Worm (Caenorhabditis elegans) whole organism, L3 larva: ENCODE results near the gene F40G12.9.

ENCODE experiments used
- R02D3.7 ChIP-seq: fragments of 150-350 bp; optimal IDR thresholded peaks from 2 replicates; lab custom pipeline; 2014; ENCODE audit warnings: missing biosample characterization, missing genetic modification characterization
- ZK546.5 ChIP-seq: sonication (generic microtip); optimal IDR thresholded peaks from 2 replicates; lab custom pipeline; 2017; ENCODE audit warnings: missing biosample characterization, missing genetic modification characterization
- aly-2 ChIP-seq: fragments of 150-350 bp; optimal IDR thresholded peaks from 2 replicates; lab custom pipeline; 2014; ENCODE audit warnings: missing biosample characterization, missing genetic modification characterization
- ama-1 ChIP-seq: fragments of 150-350 bp; optimal IDR thresholded peaks from 2 replicates; lab custom pipeline; 2018
- ceh-28 ChIP-seq: fragments of 150-350 bp; optimal IDR thresholded peaks from 2 replicates; lab custom pipeline; 2014; ENCODE audit warnings: missing biosample characterization, missing genetic modification reagents, missing genetic modification characterization
- ceh-9 ChIP-seq: sonication (generic microtip); optimal IDR thresholded peaks from 2 replicates; lab custom pipeline; 2018; ENCODE audit warnings: missing biosample characterization, missing genetic modification characterization
- daf-12 ChIP-seq: fragments of 150-350 bp; optimal IDR thresholded peaks from 2 replicates; lab custom pipeline; 2014; ENCODE audit warnings: missing biosample characterization, missing genetic modification reagents, missing genetic modification characterization
- egl-5 ChIP-seq: fragments of 150-350 bp; optimal IDR thresholded peaks from 2 replicates; lab custom pipeline; 2017; ENCODE audit warnings: missing biosample characterization, missing genetic modification reagents, missing genetic modification characterization, inconsistent platforms
- elt-1 ChIP-seq: fragments of 150-350 bp; optimal IDR thresholded peaks from 2 replicates; lab custom pipeline; 2014; ENCODE audit warnings: missing biosample characterization, missing genetic modification characterization
- elt-2 ChIP-seq: sonication (generic microtip); optimal IDR thresholded peaks from 2 replicates; lab custom pipeline; 2016; ENCODE audit warnings: missing genetic modification reagents, mild to moderate bottlenecking, missing genetic modification characterization, missing compliant biosample characterization
- eor-1 ChIP-seq, 2 experiments: fragments of 150-350 bp; optimal IDR thresholded peaks; 2 replicates each; lab custom pipeline; 2014 to 2018; ENCODE audit warnings: missing biosample characterization in 2 of 2, missing genetic modification characterization in 2 of 2
- fkh-10 ChIP-seq: sonication (generic microtip); optimal IDR thresholded peaks from 2 replicates; lab custom pipeline; 2017; ENCODE audit warnings: missing biosample characterization, missing genetic modification reagents, missing genetic modification characterization
- hmg-11 ChIP-seq: sonication (generic microtip); optimal IDR thresholded peaks from 2 replicates; lab custom pipeline; 2016; ENCODE audit warnings: missing genetic modification characterization, missing compliant biosample characterization
- lin-15B ChIP-seq: fragments of 150-350 bp; optimal IDR thresholded peaks from 2 replicates; lab custom pipeline; 2014; ENCODE audit warnings: missing biosample characterization, missing genetic modification characterization
- lin-39 ChIP-seq: fragments of 150-350 bp; optimal IDR thresholded peaks from 2 replicates; lab custom pipeline; 2018; ENCODE audit warnings: missing biosample characterization, missing genetic modification reagents, missing genetic modification characterization
- mdl-1 ChIP-seq: fragments of 150-350 bp; optimal IDR thresholded peaks from 2 replicates; lab custom pipeline; 2014; ENCODE audit warnings: missing biosample characterization, missing genetic modification characterization
- mml-1 ChIP-seq: fragments of 150-350 bp; sonication (generic microtip); optimal IDR thresholded peaks from 3 replicates; lab custom pipeline; 2014; ENCODE audit warnings: missing biosample characterization, missing genetic modification characterization
- nfya-1 ChIP-seq: sonication (generic microtip); optimal IDR thresholded peaks from 2 replicates; lab custom pipeline; 2017; ENCODE audit warnings: missing genetic modification characterization, mild to moderate bottlenecking, missing compliant biosample characterization, antibody characterized with exemption, moderate library complexity; ENCODE audit not compliant: insufficient read depth
- nhr-11 ChIP-seq: fragments of 150-350 bp; optimal IDR thresholded peaks from 2 replicates; lab custom pipeline; 2014; ENCODE audit warnings: missing biosample characterization, missing genetic modification characterization
- nhr-23 ChIP-seq: fragments of 150-350 bp; optimal IDR thresholded peaks from 2 replicates; lab custom pipeline; 2014; ENCODE audit warnings: missing biosample characterization, missing genetic modification reagents, missing genetic modification characterization
- nhr-25 ChIP-seq: sonication (generic microtip); optimal IDR thresholded peaks from 2 replicates; lab custom pipeline; 2017; ENCODE audit warnings: missing biosample characterization, missing genetic modification characterization
- nhr-28 ChIP-seq: fragments of 150-350 bp; optimal IDR thresholded peaks from 2 replicates; lab custom pipeline; 2014; ENCODE audit warnings: missing biosample characterization, missing genetic modification characterization
- nhr-43 ChIP-seq: sonication (generic microtip); optimal IDR thresholded peaks from 2 replicates; lab custom pipeline; 2016; ENCODE audit warnings: mild to moderate bottlenecking, missing genetic modification characterization, missing compliant biosample characterization; ENCODE audit not compliant: poor library complexity, severe bottlenecking
- nhr-76 ChIP-seq: fragments of 150-350 bp; sonication (generic microtip); optimal IDR thresholded peaks from 5 replicates; lab custom pipeline; 2014; ENCODE audit warnings: missing biosample characterization, missing genetic modification characterization
- nhr-77 ChIP-seq: fragments of 150-350 bp; optimal IDR thresholded peaks from 2 replicates; lab custom pipeline; 2014; ENCODE audit warnings: missing biosample characterization, missing genetic modification characterization
- pha-4 ChIP-seq: fragments of 150-350 bp; optimal IDR thresholded peaks from 2 replicates; lab custom pipeline; 2014; ENCODE audit warnings: missing biosample characterization, missing genetic modification reagents, missing genetic modification characterization
- pqm-1 ChIP-seq: fragments of 150-350 bp; optimal IDR thresholded peaks from 2 replicates; lab custom pipeline; 2017; ENCODE audit warnings: missing biosample characterization, missing genetic modification characterization, inconsistent platforms
- skn-1 ChIP-seq: fragments of 150-350 bp; optimal IDR thresholded peaks from 2 replicates; lab custom pipeline; 2014; ENCODE audit warnings: missing biosample characterization, missing genetic modification characterization
- snpc-4 ChIP-seq: fragments of 150-350 bp; optimal IDR thresholded peaks from 2 replicates; lab custom pipeline; 2014; ENCODE audit warnings: missing biosample characterization, missing genetic modification characterization
- tbx-2 ChIP-seq: sonication (generic microtip); optimal IDR thresholded peaks from 2 replicates; lab custom pipeline; 2016; ENCODE audit warnings: mild to moderate bottlenecking, missing genetic modification characterization, missing compliant biosample characterization
- unc-39 ChIP-seq: sonication (generic microtip); optimal IDR thresholded peaks from 4 replicates; lab custom pipeline; 2017; ENCODE audit warnings: missing biosample characterization, missing genetic modification characterization
- zag-1 ChIP-seq: fragments of 150-350 bp; optimal IDR thresholded peaks from 2 replicates; lab custom pipeline; 2014; ENCODE audit warnings: missing biosample characterization, missing genetic modification characterization
- ztf-11 ChIP-seq: fragments of 150-350 bp; optimal IDR thresholded peaks from 2 replicates; lab custom pipeline; 2014; ENCODE audit warnings: missing biosample characterization, missing genetic modification characterization
- ztf-4 ChIP-seq: fragments of 150-350 bp; optimal IDR thresholded peaks from 2 replicates; lab custom pipeline; 2014; ENCODE audit warnings: missing biosample characterization, missing genetic modification characterization

The F40G12.9 gene

ce11 chrV:14322743-14323142 lies 40.3 kb downstream of the F40G12.9 start, which contains the start of gene F47B8.3:
Gene F47B8.3 (minus strand): TSS chrV:14323003.
- TF ChIP-seq snpc-4 (tag; lab: Kevin White, UChicago): peak; percentile 17
- TF ChIP-seq nhr-23 (tag; lab: Kevin White, UChicago): peak; percentile 6
- TF ChIP-seq ama-1 (lab: Kevin White, UChicago): peak; percentile 5
- TF ChIP-seq lin-15B: peak; percentile 15
- peak; percentile 45 for TF ChIP-seq nhr-25 (tag; lab: Kevin White, UChicago)
- TF ChIP-seq mdl-1: no peak
- TF ChIP-seq hmg-11 (tag; lab: Kevin White, UChicago): peak; percentile 43
- no peak for TF ChIP-seq mml-1 (tag; lab: Kevin White, UChicago)
- TF ChIP-seq nfya-1 (tag; lab: Kevin White, UChicago): peak; percentile 69
- TF ChIP-seq skn-1 (tag; lab: Kevin White, UChicago): peak; percentile 14
- TF ChIP-seq egl-5: peak; percentile 27
- peak; percentile 63 for TF ChIP-seq pha-4 (tag; lab: Kevin White, UChicago)
- no peak for TF ChIP-seq R02D3.7
- TF ChIP-seq aly-2 (tag; lab: Kevin White, UChicago): no peak

ce11 chrV:14324502-14325467 lies 42.3 kb downstream of the F40G12.9 start, which contains the start of the genes F47B8.4 and F47B8.18:
Gene F47B8.4 (minus strand): TSS chrV:14324673.
Gene F47B8.18 (minus strand): TSS chrV:14325464.
- TF ChIP-seq tbx-2 (tag; lab: Kevin White, UChicago): no peak
- TF ChIP-seq elt-2 (tag; lab: Kevin White, UChicago): peak; percentile 69
- TF ChIP-seq nhr-11 (tag; lab: Kevin White, UChicago): no peak
- TF ChIP-seq lin-39 (tag; lab: Kevin White, UChicago): no peak
- TF ChIP-seq ceh-9: no peak
- no peak for TF ChIP-seq nhr-23 (tag; lab: Kevin White, UChicago)
- no peak for TF ChIP-seq eor-1 (tag; optimal IDR thresholded peaks at IDR 0.05; lab: Kevin White, UChicago)
- TF ChIP-seq lin-15B: no peak
- TF ChIP-seq nfya-1 (tag; lab: Kevin White, UChicago): no peak
- peak; percentile 59 for TF ChIP-seq pqm-1
- no peak for TF ChIP-seq nhr-77 (tag; lab: Kevin White, UChicago)
- TF ChIP-seq daf-12 (tag; lab: Kevin White, UChicago): no peak
- TF ChIP-seq snpc-4 (tag; lab: Kevin White, UChicago): no peak
- TF ChIP-seq pha-4 (tag; lab: Kevin White, UChicago): peak; percentile 90

ce11 chrV:14327776-14328175 lies 45.3 kb downstream of the F40G12.9 start, which contains the start of gene F47B8.5:
Gene F47B8.5 (minus strand): TSS chrV:14327876.
- no peak for TF ChIP-seq nhr-28
- no peak for TF ChIP-seq pqm-1
- TF ChIP-seq zag-1 (tag; lab: Kevin White, UChicago): no peak
- no peak for TF ChIP-seq pha-4 (tag; lab: Kevin White, UChicago)
- no peak for TF ChIP-seq nhr-76
- TF ChIP-seq fkh-10 (GFP tag; lab: Kevin White, UChicago): no peak
- TF ChIP-seq ztf-4 (tag; lab: Kevin White, UChicago): no peak
- TF ChIP-seq nhr-11 (tag; lab: Kevin White, UChicago): no peak
- TF ChIP-seq lin-15B: no peak
- TF ChIP-seq ceh-9: no peak
- TF ChIP-seq tbx-2 (tag; lab: Kevin White, UChicago): no peak
- no peak for TF ChIP-seq elt-1 (tag; lab: Kevin White, UChicago)
- TF ChIP-seq snpc-4 (tag; lab: Kevin White, UChicago): no peak
- no peak for TF ChIP-seq ZK546.5
- TF ChIP-seq aly-2 (tag; lab: Kevin White, UChicago): no peak
- no peak for TF ChIP-seq hmg-11 (tag; lab: Kevin White, UChicago)
- no peak for TF ChIP-seq nhr-77 (tag; lab: Kevin White, UChicago)
- TF ChIP-seq, all 47 proteins: peak for 0

ce11 chrV:14328806-14329205 lies 46.3 kb downstream of the F40G12.9 start, which contains the start of gene pepm-1:
Gene pepm-1 (plus strand): TSS chrV:14329106.
- TF ChIP-seq fkh-10 (GFP tag; lab: Kevin White, UChicago): no peak
- TF ChIP-seq, all 47 proteins: peak for 0

ce11 chrV:14331477-14331876 lies 49.0 kb downstream of the F40G12.9 start, which contains the start of gene F47B8.8:
Gene F47B8.8 (plus strand): TSS chrV:14331733.
- TF ChIP-seq ztf-11 (tag; lab: Kevin White, UChicago): no peak
- no peak for TF ChIP-seq nhr-43 (tag; lab: Kevin White, UChicago)
- no peak for TF ChIP-seq ceh-28 (tag; lab: Kevin White, UChicago)
- TF ChIP-seq nhr-25 (tag; lab: Kevin White, UChicago): peak; percentile 4
- TF ChIP-seq unc-39 (tag; lab: Kevin White, UChicago): no peak
